Fruit fly (Drosophila melanogaster): ENCODE data around the gene Vha100-4.
A peak's percentile ranks its signal among the peaks of the same experiment; 100 is the strongest.

Vha100-4 gene

dm6 chr3R:18360630-18361260 lies 28.9 kb downstream of the Vha100-4 start, which contains the start of gene CG15803 (continued):
- peak; percentile 78 for TF ChIP-seq Deaf1 (tag; optimal IDR thresholded peaks at IDR 0.05)
- 0 out of 2 replicates have a peak, but pooled peaks have one; percentile 24 for TF ChIP-seq sna (GFP tag; IDR thresholded peaks at IDR 0.05; ENCODE audit: partially characterized antibody)
- TF ChIP-seq NK7.1 (GFP tag; optimal IDR thresholded peaks at IDR 0.05) = no peak
- TF ChIP-seq lilli (GFP tag; optimal IDR thresholded peaks at IDR 0.05) = peak; percentile 24
- TF ChIP-seq CG13296 (GFP tag; optimal IDR thresholded peaks at IDR 0.05) = no peak
- 0 out of 4 replicates have a peak, but pooled peaks have one; percentile 17 for TF ChIP-seq Dll (GFP tag; IDR thresholded peaks at IDR 0.05; ENCODE audit: partially characterized antibody)
- TF ChIP-seq CG2889 (GFP tag; IDR thresholded peaks at IDR 0.05) = no peak
- peak; percentile 55; the same call in 2 of the 3 replicates for TF ChIP-seq row (GFP tag; IDR thresholded peaks at IDR 0.05)
- TF ChIP-seq CG2120 (GFP tag; optimal IDR thresholded peaks at IDR 0.05) = peak; percentile 48
- TF ChIP-seq CG30403 (GFP tag; optimal IDR thresholded peaks at IDR 0.05) = peak; percentile 18
- no peak for TF ChIP-seq dmrt11E (tag; optimal IDR thresholded peaks at IDR 0.05)
- TF ChIP-seq mam (GFP tag; optimal IDR thresholded peaks at IDR 0.05) = peak; percentile 18
- TF ChIP-seq odd (GFP tag; optimal IDR thresholded peaks at IDR 0.05) = no peak
- TF ChIP-seq CG18599 (GFP tag; optimal IDR thresholded peaks at IDR 0.05) = peak; percentile 55
- peak; percentile 37; the same call in 1 of the 2 replicates for TF ChIP-seq CG9932 (GFP tag; IDR thresholded peaks at IDR 0.05)
- peak; percentile 47; the same call in 1 of the 2 replicates for TF ChIP-seq Adf1 (GFP tag; IDR thresholded peaks at IDR 0.05)
- no peak for TF ChIP-seq CG9797 (GFP tag; optimal IDR thresholded peaks at IDR 0.05)
- TF ChIP-seq CG4328 (GFP tag; optimal IDR thresholded peaks at IDR 0.05) = no peak
- TF ChIP-seq CG3407 (GFP tag; optimal IDR thresholded peaks at IDR 0.05) = no peak
- TF ChIP-seq Ada2b (GFP tag; IDR thresholded peaks at IDR 0.05) = no peak
- no peak for TF ChIP-seq ara (GFP tag; IDR thresholded peaks at IDR 0.05)
- peak; percentile 89 for TF ChIP-seq ewg (GFP tag; optimal IDR thresholded peaks at IDR 0.05)
- TF ChIP-seq ftz-f1 (GFP tag; optimal IDR thresholded peaks at IDR 0.05) = no peak
- no peak for TF ChIP-seq CG9609 (GFP tag; optimal IDR thresholded peaks at IDR 0.05)
- TF ChIP-seq sisA (GFP tag; IDR thresholded peaks at IDR 0.05) = 0 out of 2 replicates have a peak, but pooled peaks have one; percentile 20
- no peak for TF ChIP-seq run (tag; optimal IDR thresholded peaks at IDR 0.05)
- 0 out of 3 replicates have a peak, but pooled peaks have one; percentile 38 for TF ChIP-seq CG34422 (GFP tag; IDR thresholded peaks at IDR 0.05)
- TF ChIP-seq z (GFP tag; IDR thresholded peaks at IDR 0.05) = peak; percentile 59; the same call in 1 of the 3 replicates
- no peak for TF ChIP-seq HmgZ (tag; optimal IDR thresholded peaks at IDR 0.05)
- no peak for TF ChIP-seq CG4424 (GFP tag; optimal IDR thresholded peaks at IDR 0.05)
- peak; percentile 47 for TF ChIP-seq Jarid2 (GFP tag; optimal IDR thresholded peaks at IDR 0.05)
- TF ChIP-seq dpn (GFP tag; optimal IDR thresholded peaks at IDR 0.05) = no peak
- peak; percentile 43 to 67 for TF ChIP-seq Trl (optimal IDR thresholded peaks at IDR 0.05)
- no peak for TF ChIP-seq Trl (GFP tag; optimal IDR thresholded peaks at IDR 0.05)
- TF ChIP-seq CG9215 (GFP tag; IDR thresholded peaks at IDR 0.05) = no peak
- peak; percentile 41; the same call in 1 of the 3 replicates for TF ChIP-seq zen2 (GFP tag; IDR thresholded peaks at IDR 0.05; ENCODE audit: partially characterized antibody)
- TF ChIP-seq MBD-R2 (GFP tag; IDR thresholded peaks at IDR 0.05) = 0 out of 2 replicates have a peak, but pooled peaks have one; percentile 5
- TF ChIP-seq Hmr (GFP tag; optimal IDR thresholded peaks at IDR 0.05) = peak; percentile 25
- no peak for TF ChIP-seq CG6854 (GFP tag; optimal IDR thresholded peaks at IDR 0.05)
- TF ChIP-seq dmrt99B (tag; optimal IDR thresholded peaks at IDR 0.05) = peak; percentile 8
- TF ChIP-seq org-1 (GFP tag; optimal IDR thresholded peaks at IDR 0.05) = no peak

Data from whole organism, embryonic.